Fruit fly (Drosophila melanogaster) whole organism, embryonic: ENCODE measurements around the gene CG34453.

Experiments used
- Asciz ChIP-seq: fragments of 200-800 bp; sonication (Bioruptor generic); optimal IDR thresholded peaks from 2 replicates; lab custom pipeline; 2017; ENCODE audit warnings: missing biosample characterization, mild to moderate bottlenecking, missing genetic modification characterization, missing genetic modification reagents
- CG10147 ChIP-seq: fragments of 200-800 bp; sonication (Bioruptor generic); optimal IDR thresholded peaks from 2 replicates; lab custom pipeline; 2019; ENCODE audit warnings: missing biosample characterization, mild to moderate bottlenecking, missing genetic modification characterization, moderate library complexity
- CG10462 ChIP-seq: fragments of 200-800 bp; sonication (Bioruptor generic); optimal IDR thresholded peaks from 2 replicates; lab custom pipeline; 2016; ENCODE audit warnings: missing biosample characterization, missing genetic modification characterization
- CG11093 ChIP-seq: fragments of 200-800 bp; sonication (Bioruptor generic); IDR thresholded peaks from 3 replicates; pipeline ENCODE4 v1.3.6; 2022; ENCODE audit warnings: missing biosample characterization, missing genetic modification characterization
- CG11398 ChIP-seq: fragments of 200-800 bp; sonication (Bioruptor generic); optimal IDR thresholded peaks from 2 replicates; lab custom pipeline; 2016; ENCODE audit warnings: missing biosample characterization, missing genetic modification characterization
- CG11504 ChIP-seq: fragments of 200-800 bp; sonication (Bioruptor generic); optimal IDR thresholded peaks from 3 replicates; lab custom pipeline; 2019; ENCODE audit warnings: missing biosample characterization, mild to moderate bottlenecking, missing genetic modification characterization, moderate library complexity
- CG12659 ChIP-seq: fragments of 200-800 bp; sonication (Bioruptor generic); optimal IDR thresholded peaks from 3 replicates; lab custom pipeline; 2017; ENCODE audit warnings: mild to moderate bottlenecking, missing biosample characterization, missing genetic modification reagents, missing genetic modification characterization
- CG14441 ChIP-seq: fragments of 200-800 bp; sonication (Bioruptor generic); IDR thresholded peaks from 2 replicates; pipeline ENCODE4 v1.3.6; 2022; ENCODE audit warnings: missing biosample characterization, missing genetic modification characterization
- CG15073 ChIP-seq: fragments of 200-800 bp; sonication (Bioruptor generic); optimal IDR thresholded peaks from 2 replicates; lab custom pipeline; 2016; ENCODE audit warnings: missing biosample characterization, missing genetic modification characterization
- CG15514 ChIP-seq: fragments of 200-800 bp; sonication (Bioruptor generic); optimal IDR thresholded peaks from 3 replicates; lab custom pipeline; 2017; ENCODE audit warnings: missing biosample characterization, missing genetic modification characterization, mild to moderate bottlenecking, moderate library complexity, missing genetic modification reagents
- CG1603 ChIP-seq: fragments of 200-800 bp; sonication (Bioruptor generic); optimal IDR thresholded peaks from 2 replicates; lab custom pipeline; 2019; ENCODE audit warnings: missing biosample characterization, mild to moderate bottlenecking, missing genetic modification characterization, moderate library complexity
- CG1647 ChIP-seq: fragments of 200-800 bp; sonication (Bioruptor generic); optimal IDR thresholded peaks from 3 replicates; lab custom pipeline; 2016; ENCODE audit warnings: missing biosample characterization, missing genetic modification characterization
- CG30020 ChIP-seq: fragments of 200-800 bp; optimal IDR thresholded peaks from 2 replicates; lab custom pipeline; 2019; ENCODE audit warnings: missing biosample characterization, mild to moderate bottlenecking, missing genetic modification characterization, moderate library complexity
- CG3407 ChIP-seq: fragments of 200-800 bp; sonication (Bioruptor generic); optimal IDR thresholded peaks from 2 replicates; lab custom pipeline; 2018; ENCODE audit warnings: missing biosample characterization, mild to moderate bottlenecking, missing genetic modification characterization
- CG3838 ChIP-seq: fragments of 200-800 bp; sonication (Bioruptor generic); optimal IDR thresholded peaks from 3 replicates; lab custom pipeline; 2016; ENCODE audit warnings: missing biosample characterization, missing genetic modification characterization
- CG4424 ChIP-seq: fragments of 200-800 bp; sonication (Bioruptor generic); optimal IDR thresholded peaks from 3 replicates; lab custom pipeline; 2016; ENCODE audit warnings: missing biosample characterization, missing genetic modification characterization
- CG8765 ChIP-seq: fragments of 200-800 bp; sonication (Bioruptor generic); IDR thresholded peaks from 2 replicates; pipeline ENCODE4 v1.3.6; 2022; ENCODE audit warnings: missing biosample characterization, missing genetic modification characterization
- CG8944 ChIP-seq: fragments of 200-800 bp; sonication (Bioruptor generic); optimal IDR thresholded peaks from 3 replicates; lab custom pipeline; 2016; ENCODE audit warnings: missing biosample characterization, missing genetic modification characterization
- CG9215 ChIP-seq: fragments of 200-800 bp; sonication (Bioruptor generic); IDR thresholded peaks from 2 replicates; pipeline ENCODE4 v1.3.6; 2022; ENCODE audit warnings: missing biosample characterization, missing genetic modification characterization
- CG9609 ChIP-seq: fragments of 200-800 bp; sonication (Bioruptor generic); optimal IDR thresholded peaks from 3 replicates; lab custom pipeline; 2016; ENCODE audit warnings: missing biosample characterization, missing genetic modification characterization
- Dip2 ChIP-seq: fragments of 200-800 bp; sonication (Bioruptor generic); IDR thresholded peaks from 2 replicates; pipeline ENCODE4 v1.3.6; 2022; ENCODE audit warnings: missing biosample characterization, missing genetic modification characterization
- Dp ChIP-seq: fragments of 200-800 bp; sonication (Bioruptor generic); optimal IDR thresholded peaks from 2 replicates; lab custom pipeline; 2018; ENCODE audit warnings: missing biosample characterization, mild to moderate bottlenecking, missing genetic modification characterization, moderate library complexity
- NC2β ChIP-seq: fragments of 200-800 bp; sonication (Bioruptor generic); optimal IDR thresholded peaks from 2 replicates; lab custom pipeline; 2016; ENCODE audit warnings: missing biosample characterization, missing genetic modification characterization
- Rx ChIP-seq: fragments of 200-800 bp; sonication (Bioruptor generic); IDR thresholded peaks from 2 replicates; pipeline ENCODE4 v1.3.6; 2022; ENCODE audit warnings: missing biosample characterization, missing genetic modification characterization
- Spps ChIP-seq: fragments of 200-800 bp; sonication (Bioruptor generic); optimal IDR thresholded peaks from 2 replicates; lab custom pipeline; 2018; ENCODE audit warnings: missing biosample characterization, mild to moderate bottlenecking, missing genetic modification characterization
- TFAM ChIP-seq: fragments of 200-800 bp; sonication (Bioruptor generic); optimal IDR thresholded peaks from 2 replicates; lab custom pipeline; 2017; ENCODE audit warnings: missing biosample characterization, missing genetic modification characterization, inconsistent platforms
- abd-A ChIP-seq: fragments of 200-800 bp; sonication (Bioruptor generic); optimal IDR thresholded peaks from 3 replicates; lab custom pipeline; 2019; ENCODE audit warnings: missing biosample characterization, mild to moderate bottlenecking, missing genetic modification characterization, moderate library complexity
- amos ChIP-seq: fragments of 200-800 bp; sonication (Bioruptor generic); IDR thresholded peaks from 2 replicates; pipeline ENCODE4 v1.3.6; 2022; ENCODE audit warnings: missing biosample characterization, missing genetic modification characterization; ENCODE audit not compliant: partially characterized antibody
- bowl ChIP-seq: fragments of 200-800 bp; sonication (Bioruptor generic); IDR thresholded peaks from 2 replicates; pipeline ENCODE4 v1.3.6; 2022; ENCODE audit warnings: missing biosample characterization, missing genetic modification characterization
- caup ChIP-seq: fragments of 200-800 bp; sonication (Bioruptor generic); optimal IDR thresholded peaks from 3 replicates; lab custom pipeline; 2017; ENCODE audit warnings: missing biosample characterization, mild to moderate bottlenecking, missing genetic modification characterization, moderate library complexity; ENCODE audit not compliant: severe bottlenecking
- crp ChIP-seq, 2 experiments: fragments of 200-800 bp; sonication (Bioruptor generic); optimal IDR thresholded peaks; 2 replicates in 1 of 2; 3 replicates in 1 of 2; lab custom pipeline; 2017; ENCODE audit warnings: missing biosample characterization in 2 of 2, missing genetic modification characterization in 2 of 2, mild to moderate bottlenecking in 1 of 2, moderate library complexity in 1 of 2
- da ChIP-seq: fragments of 200-800 bp; sonication (Bioruptor generic); optimal IDR thresholded peaks from 2 replicates; lab custom pipeline; 2016; ENCODE audit warnings: missing biosample characterization, missing genetic modification characterization
- dpn ChIP-seq, 2 experiments: fragments of 200-800 bp; sonication (Bioruptor generic); optimal IDR thresholded peaks; 3 replicates each; lab custom pipeline; 2016; ENCODE audit warnings: missing biosample characterization in 2 of 2, missing genetic modification characterization in 2 of 2
- esg ChIP-seq: fragments of 200-800 bp; sonication (Bioruptor generic); conservative IDR thresholded peaks from 2 replicates; pipeline ENCODE4 v1.3.6; 2022; ENCODE audit warnings: missing biosample characterization, missing genetic modification characterization
- hkb ChIP-seq, 2 experiments: fragments of 200-800 bp in 1 of 2; fragments of >200 bp in 1 of 2; sonication (Bioruptor generic) in 1 of 2; IDR thresholded peaks in 1 of 2; optimal IDR thresholded peaks in 1 of 2; 2 replicates each; pipeline versions ENCODE4 v1.3.6 to Lab custom; 2017 to 2022; ENCODE audit warnings: missing biosample characterization in 1 of 2, missing genetic modification characterization in 1 of 2
- ind ChIP-seq: fragments of 200-800 bp; sonication (Bioruptor generic); optimal IDR thresholded peaks from 3 replicates; lab custom pipeline; 2016; ENCODE audit warnings: missing biosample characterization, missing genetic modification characterization
- insv ChIP-seq, 2 experiments: fragments of 200-800 bp; sonication (Bioruptor generic); optimal IDR thresholded peaks; 3 replicates each; lab custom pipeline; 2016 to 2018; ENCODE audit warnings: missing biosample characterization in 2 of 2, missing genetic modification characterization in 2 of 2
- knrl ChIP-seq: fragments of 200-800 bp; sonication (Bioruptor generic); IDR thresholded peaks from 3 replicates; pipeline ENCODE4 v1.3.6; 2022; ENCODE audit warnings: missing biosample characterization, missing genetic modification characterization; ENCODE audit not compliant: partially characterized antibody
- nom ChIP-seq: fragments of 200-800 bp; sonication (Bioruptor generic); optimal IDR thresholded peaks from 2 replicates; lab custom pipeline; 2017; ENCODE audit warnings: missing biosample characterization, missing genetic modification characterization, mild to moderate bottlenecking, moderate library complexity, missing genetic modification reagents
- oc ChIP-seq: fragments of 200-800 bp; sonication (Bioruptor generic); optimal IDR thresholded peaks from 2 replicates; lab custom pipeline; 2018; ENCODE audit warnings: missing biosample characterization, mild to moderate bottlenecking, missing genetic modification characterization, moderate library complexity
- pan ChIP-seq, 4 experiments: fragments of >200 bp in 3 of 4; fragments of 200-800 bp in 1 of 4; sonication (Bioruptor generic) in 1 of 4; optimal IDR thresholded peaks in 3 of 4; IDR thresholded peaks in 1 of 4; 2 replicates each; pipeline versions ENCODE4 v1.3.6 to Lab custom; 2017 to 2022; ENCODE audit warnings: missing biosample characterization in 2 of 4, missing genetic modification characterization in 2 of 4, mixed read lengths in 1 of 4
- run ChIP-seq: fragments of 200-800 bp; sonication (Bioruptor generic); optimal IDR thresholded peaks from 3 replicates; lab custom pipeline; 2018; ENCODE audit warnings: missing biosample characterization, mild to moderate bottlenecking, missing genetic modification characterization
- shn ChIP-seq: fragments of 200-800 bp; sonication (Bioruptor generic); optimal IDR thresholded peaks from 3 replicates; lab custom pipeline; 2016; ENCODE audit warnings: missing biosample characterization, missing genetic modification characterization
- sim ChIP-seq: fragments of 200-800 bp; sonication (Bioruptor generic); IDR thresholded peaks from 2 replicates; pipeline ENCODE4 v1.3.6; 2022; ENCODE audit warnings: missing biosample characterization, missing genetic modification characterization
- sqz ChIP-seq: fragments of 200-800 bp; sonication (Bioruptor generic); optimal IDR thresholded peaks from 3 replicates; lab custom pipeline; 2018; ENCODE audit warnings: missing biosample characterization, mild to moderate bottlenecking, missing genetic modification characterization
- tgo ChIP-seq: fragments of 200-800 bp; sonication (Bioruptor generic); IDR thresholded peaks from 3 replicates; pipeline ENCODE4 v1.3.6; 2022; ENCODE audit warnings: missing biosample characterization, missing genetic modification characterization
- tin ChIP-seq: fragments of 200-800 bp; sonication (Bioruptor generic); optimal IDR thresholded peaks from 3 replicates; lab custom pipeline; 2016; ENCODE audit warnings: missing biosample characterization, missing genetic modification characterization
- tna ChIP-seq: fragments of 200-800 bp; sonication (Bioruptor generic); IDR thresholded peaks from 2 replicates; pipeline ENCODE4 v1.3.6; 2022; ENCODE audit warnings: missing biosample characterization, missing genetic modification characterization; ENCODE audit not compliant: partially characterized antibody
- wek ChIP-seq: fragments of 200-800 bp; sonication (Bioruptor generic); optimal IDR thresholded peaks from 3 replicates; lab custom pipeline; 2018; ENCODE audit warnings: missing biosample characterization, mild to moderate bottlenecking, missing genetic modification characterization, moderate library complexity

CG34453 gene

DNA sequence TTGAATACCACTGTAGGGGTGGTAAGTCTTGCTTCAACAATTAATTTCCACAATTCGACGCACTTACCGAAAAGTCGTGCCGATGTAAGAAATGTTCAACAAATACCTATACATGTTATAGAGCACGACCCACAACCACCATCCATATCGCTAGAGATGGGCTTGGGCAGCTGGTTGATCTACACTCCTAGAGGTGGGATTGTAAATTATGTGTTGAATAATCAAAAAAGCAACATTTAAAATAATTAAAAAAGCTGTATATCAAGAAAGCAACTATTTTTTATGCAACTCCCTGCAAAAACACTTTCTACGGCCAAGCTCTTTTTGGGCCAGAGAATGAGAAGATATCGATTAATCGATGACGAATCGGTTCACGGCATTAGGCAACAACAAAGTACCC lies 48.9 kb downstream of the CG34453 start, which contains the start of the genes CG34140, Mkp and Mtch (continued):
- TF ChIP-seq sqz: no peak
- peak; percentile 91 for TF ChIP-seq ind (GFP tag; lab: Kevin White, UChicago)
- no peak for TF ChIP-seq caup (GFP tag; lab: Kevin White, UChicago)
- peak; percentile 89 for TF ChIP-seq CG8944 (GFP tag; lab: Kevin White, UChicago)
- peak; percentile 91 for TF ChIP-seq dpn (GFP tag; optimal IDR thresholded peaks at IDR 0.05; lab: Kevin White, UChicago)
- peak; percentile 91 for TF ChIP-seq tin (GFP tag; lab: Kevin White, UChicago)
- TF ChIP-seq shn (GFP tag; lab: Kevin White, UChicago): peak; percentile 80
- no peak for TF ChIP-seq Asciz (GFP tag; lab: Kevin White, UChicago)
- peak; percentile 88 for TF ChIP-seq hkb (optimal IDR thresholded peaks at IDR 0.05; lab: Kevin White, UChicago)
- TF ChIP-seq hkb (GFP tag; IDR thresholded peaks at IDR 0.05; lab: Robert Waterston, UW): peak; percentile 85
- peak; percentile 84 for TF ChIP-seq CG15514 (GFP tag; lab: Kevin White, UChicago)
- TF ChIP-seq CG4424 (GFP tag; lab: Kevin White, UChicago): peak; percentile 87
- peak; percentile 47; the same call in 1 of the 2 replicates for TF ChIP-seq bowl
- TF ChIP-seq tgo (GFP tag; lab: Robert Waterston, UW): peak; percentile 70
- peak; percentile 82 for TF ChIP-seq NC2β
- peak; percentile 36 for TF ChIP-seq Dp (GFP tag; lab: Kevin White, UChicago)
- TF ChIP-seq Dip2 (GFP tag; lab: Robert Waterston, UW): no peak
- peak; percentile 38 to 85 for TF ChIP-seq crp (GFP tag; optimal IDR thresholded peaks at IDR 0.05; lab: Kevin White, UChicago)
- TF ChIP-seq abd-A: no peak
- TF ChIP-seq CG8765 (GFP tag; lab: Robert Waterston, UW): peak; percentile 58; the same call in 1 of the 2 replicates
- peak; percentile 63 for TF ChIP-seq CG3838
- TF ChIP-seq Rx: peak; percentile 76
- no peak for TF ChIP-seq CG11504
- TF ChIP-seq run (tag; lab: Kevin White, UChicago): peak; percentile 67
- peak; percentile 48 for TF ChIP-seq wek
- peak; percentile 80 for TF ChIP-seq CG9215 (GFP tag; lab: Robert Waterston, UW)
- peak in 1 of 2 experiments; percentile 27 for TF ChIP-seq insv (GFP tag; optimal IDR thresholded peaks at IDR 0.05; lab: Kevin White, UChicago)
- TF ChIP-seq CG10147 (GFP tag; lab: Kevin White, UChicago): no peak
- no peak for TF ChIP-seq CG3407 (GFP tag; lab: Kevin White, UChicago)
- TF ChIP-seq CG9609 (GFP tag; lab: Kevin White, UChicago): peak; percentile 83
- TF ChIP-seq da (GFP tag; lab: Kevin White, UChicago): peak; percentile 44
- peak; percentile 33; the same call in 1 of the 3 replicates for TF ChIP-seq CG11093 (GFP tag; lab: Robert Waterston, UW)
- TF ChIP-seq pan (optimal IDR thresholded peaks at IDR 0.05; lab: Kevin White, UChicago): no peak
- TF ChIP-seq pan (GFP tag; optimal IDR thresholded peaks at IDR 0.05 in 1 of 2, IDR thresholded peaks at IDR 0.05 in 1 of 2): peak in 1 of 2 experiments; percentile 80
- TF ChIP-seq nom: peak; percentile 7
- peak; percentile 80 for TF ChIP-seq CG30020 (tag; lab: Kevin White, UChicago)
- TF ChIP-seq oc (tag; lab: Kevin White, UChicago): no peak
- peak; percentile 86 for TF ChIP-seq CG10462
- TF ChIP-seq CG15073 (GFP tag; lab: Kevin White, UChicago): peak; percentile 8
- TF ChIP-seq CG14441 (GFP tag; lab: Robert Waterston, UW): peak; percentile 78
- peak; percentile 90 for TF ChIP-seq tna
- no peak for TF ChIP-seq TFAM (GFP tag; lab: Kevin White, UChicago)
- peak; percentile 66 for TF ChIP-seq Spps (tag; lab: Kevin White, UChicago)
- TF ChIP-seq CG1647: peak; percentile 83
- no peak for TF ChIP-seq sim (GFP tag; lab: Robert Waterston, UW)
- peak; percentile 89 for TF ChIP-seq CG12659 (GFP tag; lab: Kevin White, UChicago)
- TF ChIP-seq CG1603 (tag; lab: Kevin White, UChicago): no peak
- TF ChIP-seq knrl (GFP tag; lab: Robert Waterston, UW): peak; percentile 97
- TF ChIP-seq esg (GFP tag; lab: Robert Waterston, UW): peak; percentile 76
- peak; percentile 71 for TF ChIP-seq CG11398
- TF ChIP-seq amos: peak; percentile 89
